Fruit fly (Drosophila melanogaster) S2 (cell line): Measurements from ENCODE around the gene DopEcR.

Experiments
- CG8478 ChIP-seq: fragments of >200 bp; optimal IDR thresholded peaks from 2 replicates; lab custom pipeline; 2018
- CTCF ChIP-seq, 2 experiments: fragments of >200 bp; optimal IDR thresholded peaks; 2 replicates each; lab custom pipeline; 2018

The DopEcR gene

DNA sequence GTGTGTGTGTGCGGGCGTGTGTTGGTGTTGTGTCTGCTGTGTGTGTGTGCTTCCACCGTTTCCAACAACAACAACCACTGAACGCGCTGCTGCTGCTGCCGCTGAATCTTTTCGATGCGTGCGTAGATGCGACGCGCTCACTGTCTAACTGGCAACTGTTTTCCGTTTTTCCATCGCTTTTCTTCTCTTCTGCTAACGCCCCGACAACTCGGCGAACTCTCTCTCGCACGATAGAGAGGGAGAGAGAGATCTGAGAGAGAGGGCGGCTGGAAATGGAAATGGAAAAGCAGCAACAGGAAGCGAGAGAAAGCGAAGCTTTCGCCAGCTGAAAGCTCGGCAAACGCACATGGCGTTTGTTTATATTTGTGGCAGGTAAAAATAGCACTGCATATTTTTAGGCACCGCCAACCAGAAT lies at the start of gene DopEcR:
Gene DopEcR (minus strand): TSS at position 157 of the 415 bp plus-strand sequence.
- no peak for TF ChIP-seq CTCF (optimal IDR thresholded peaks at IDR 0.05; lab: Kevin White, UChicago)
- no peak for TF ChIP-seq CG8478 (lab: Kevin White, UChicago)

DNA sequence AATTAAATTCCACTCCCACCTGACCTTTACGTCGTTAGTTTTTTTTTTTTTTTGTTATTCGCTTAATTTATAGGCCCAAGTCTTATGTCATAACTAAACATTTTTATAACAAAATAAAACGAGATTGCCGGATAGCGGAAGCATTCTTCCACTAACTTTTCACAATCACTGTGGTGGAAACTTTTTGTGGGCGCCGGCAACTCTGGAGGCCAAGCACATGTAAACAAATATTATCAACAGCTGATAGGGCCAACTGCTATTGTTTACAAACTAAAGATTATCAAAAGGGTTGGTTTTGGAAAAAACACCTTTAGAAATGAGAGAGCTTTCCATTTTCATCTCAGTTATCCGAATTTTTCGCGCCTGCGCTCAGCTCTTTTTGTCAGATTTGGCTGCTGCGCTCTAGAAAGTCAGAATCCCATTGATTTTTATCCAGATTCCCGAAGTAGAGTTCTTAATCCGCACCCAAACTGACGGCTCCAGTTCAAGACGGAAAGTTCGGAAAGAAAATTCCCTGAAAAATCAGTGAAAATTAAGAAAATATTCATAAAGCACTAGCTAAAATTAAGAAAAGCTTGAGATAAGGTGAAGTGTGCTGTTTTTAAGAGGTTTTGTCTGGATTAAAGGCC lies 48.8 kb upstream of the DopEcR start, which contains the start of gene nAChRbeta1:
Gene nAChRbeta1 (plus strand): TSS at position 432 of the 629 bp plus-strand sequence.
- TF ChIP-seq CTCF (optimal IDR thresholded peaks at IDR 0.05; lab: Kevin White, UChicago) (no peak), CG8478 (lab: Kevin White, UChicago) (no peak)

DNA sequence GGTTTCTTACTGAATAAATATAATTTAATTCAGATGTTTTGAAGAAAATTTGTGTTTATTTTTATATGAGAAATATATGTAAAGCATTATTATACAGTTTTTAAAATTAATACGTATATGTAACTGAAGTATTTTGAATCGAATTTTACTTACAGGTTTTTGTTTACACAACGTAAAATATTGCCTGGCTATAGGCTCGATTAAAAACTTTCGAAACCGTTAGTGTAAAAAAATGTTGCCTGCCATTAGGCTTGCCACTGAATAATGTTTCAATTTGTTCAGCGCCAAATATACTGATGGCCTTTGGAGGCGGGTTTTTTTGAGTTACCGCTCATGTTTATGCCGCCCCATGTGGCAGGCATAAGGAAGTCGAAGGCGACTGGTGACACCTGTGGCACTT lies 46.4 kb upstream of the DopEcR start:
- TF ChIP-seq CG8478 (lab: Kevin White, UChicago): no peak
- no peak for TF ChIP-seq CTCF (optimal IDR thresholded peaks at IDR 0.05; lab: Kevin White, UChicago)

DNA sequence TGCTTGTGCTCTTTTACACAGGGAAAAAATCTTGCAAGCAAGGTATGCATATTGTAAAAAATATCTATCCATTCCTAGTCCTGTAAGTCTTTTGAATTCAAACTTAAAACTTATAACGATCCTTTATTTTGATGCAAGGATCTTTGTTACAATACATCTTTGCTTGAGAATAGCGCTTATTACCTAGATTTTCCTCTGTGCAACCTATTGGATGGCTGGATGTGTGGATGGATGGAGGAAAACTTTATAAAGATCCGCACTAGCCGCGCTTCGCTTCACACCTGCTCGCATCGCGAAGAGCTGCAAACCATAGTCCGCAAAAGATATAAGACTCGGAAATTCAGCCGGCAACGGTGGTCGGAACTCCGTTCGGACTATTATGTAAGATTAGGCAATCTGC lies 41.2 kb upstream of the DopEcR start, which contains the start of gene CG15020:
Gene CG15020 (plus strand): TSS at position 301 of the 400 bp plus-strand sequence.
- TF ChIP-seq CG8478 (lab: Kevin White, UChicago) (no peak), CTCF (optimal IDR thresholded peaks at IDR 0.05; lab: Kevin White, UChicago) (no peak)

DNA sequence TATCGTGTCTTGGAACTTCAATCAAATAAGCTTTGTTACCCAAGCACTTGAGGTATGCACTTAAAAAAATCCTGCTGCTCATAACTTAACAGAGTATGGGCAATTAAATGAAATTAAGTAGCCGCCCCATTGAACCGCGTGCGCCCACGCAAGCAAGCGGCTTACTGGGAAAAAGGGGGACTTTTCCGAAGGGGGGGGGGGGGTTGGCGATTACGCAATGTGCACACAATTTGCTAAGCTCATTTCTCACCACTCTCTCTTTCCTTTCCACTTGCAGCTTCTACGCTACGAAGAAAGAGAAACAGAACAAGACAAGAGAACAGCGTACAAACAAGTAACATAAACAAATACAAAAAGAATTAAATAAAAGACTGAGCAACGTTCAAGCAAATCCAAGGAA lies 37.4 kb upstream of the DopEcR start:
- TF ChIP-seq CG8478 (lab: Kevin White, UChicago) (no peak), CTCF (optimal IDR thresholded peaks at IDR 0.05; lab: Kevin White, UChicago) (no peak)

DNA sequence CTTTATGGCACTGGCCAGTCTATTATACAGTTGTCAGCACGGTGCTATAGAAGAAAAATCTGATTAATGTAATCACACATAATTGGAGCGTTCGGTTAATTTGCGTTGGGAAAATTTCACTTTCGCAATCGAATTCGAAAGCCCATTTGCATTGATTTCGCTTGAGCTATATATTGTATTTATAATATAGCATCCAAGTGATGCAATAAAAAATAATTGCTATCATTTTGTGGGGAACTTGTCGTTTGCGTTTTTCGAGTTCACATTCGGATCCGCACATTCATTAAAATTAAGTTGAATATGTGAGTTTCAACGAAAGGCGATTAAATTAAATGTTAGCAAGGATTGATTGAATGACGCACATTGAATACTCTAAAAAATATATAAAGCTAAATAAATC lies 36.9 kb upstream of the DopEcR start:
- TF ChIP-seq CG8478 (lab: Kevin White, UChicago) (no peak), CTCF (optimal IDR thresholded peaks at IDR 0.05; lab: Kevin White, UChicago) (no peak)

DNA sequence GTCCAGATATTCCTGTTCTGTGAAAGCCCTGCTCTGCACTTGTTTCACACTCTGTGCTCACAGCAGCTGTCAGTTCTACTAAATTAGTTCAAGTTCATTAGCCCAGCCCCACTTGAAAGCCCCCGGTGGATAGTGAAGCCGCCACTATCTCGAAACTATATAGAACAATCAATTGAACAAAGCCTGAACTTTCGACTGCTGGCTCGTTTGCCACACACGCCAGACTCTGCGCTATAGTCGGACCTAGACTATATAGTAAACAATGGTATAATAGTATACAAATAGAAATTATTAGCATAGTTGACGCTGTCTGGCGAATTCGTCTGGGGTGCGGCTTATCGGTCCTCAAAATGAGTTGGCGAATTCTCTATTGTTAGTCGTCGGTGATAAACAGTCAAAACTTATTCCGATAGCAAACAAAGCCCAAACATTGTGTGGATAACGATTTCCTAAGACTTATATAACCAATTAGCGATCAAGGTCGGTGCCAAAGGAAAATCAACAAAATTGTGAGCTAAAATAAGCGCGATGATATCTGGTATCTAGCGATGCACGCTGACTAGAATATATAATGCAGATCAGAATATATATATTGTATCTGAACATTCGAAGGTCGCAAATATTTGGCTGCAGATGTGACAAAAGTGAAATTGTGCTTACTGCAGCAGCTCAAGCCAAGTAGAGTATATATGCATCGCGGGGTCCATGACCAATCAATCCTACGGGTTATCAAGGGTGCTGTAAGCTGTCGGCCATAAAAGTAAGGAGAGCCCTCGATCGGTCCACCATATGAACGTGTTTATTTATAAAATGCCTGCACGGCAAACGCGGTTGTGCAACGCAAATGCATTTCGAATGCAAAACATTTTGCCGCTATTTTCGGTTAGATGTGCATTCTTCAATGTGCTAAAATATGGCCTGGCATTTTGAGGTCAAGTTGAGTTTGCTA lies 35.4 kb upstream of the DopEcR start:
- TF ChIP-seq CG8478 (lab: Kevin White, UChicago): no peak
- no peak for TF ChIP-seq CTCF (optimal IDR thresholded peaks at IDR 0.05; lab: Kevin White, UChicago)

DNA sequence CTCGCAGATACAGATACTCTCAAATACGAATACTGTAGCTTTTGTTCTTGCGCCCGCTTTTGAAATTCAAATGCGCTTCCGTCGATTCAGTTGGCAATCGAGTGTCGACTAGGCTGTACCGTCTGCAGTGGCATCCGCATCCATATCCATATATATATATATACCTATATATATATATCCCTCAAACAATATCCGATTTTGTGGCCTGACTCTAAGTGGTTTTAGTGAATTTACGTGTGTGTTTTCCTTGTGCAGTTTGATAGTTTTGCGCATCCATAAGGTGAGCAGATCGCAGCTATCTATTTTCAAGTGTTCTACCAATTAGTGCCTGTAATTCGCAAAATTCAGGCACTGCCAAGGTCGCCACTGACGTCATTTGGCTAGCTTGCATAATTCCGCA lies 34.4 kb upstream of the DopEcR start:
- no peak for TF ChIP-seq CTCF (optimal IDR thresholded peaks at IDR 0.05; lab: Kevin White, UChicago)
- no peak for TF ChIP-seq CG8478 (lab: Kevin White, UChicago)

DNA sequence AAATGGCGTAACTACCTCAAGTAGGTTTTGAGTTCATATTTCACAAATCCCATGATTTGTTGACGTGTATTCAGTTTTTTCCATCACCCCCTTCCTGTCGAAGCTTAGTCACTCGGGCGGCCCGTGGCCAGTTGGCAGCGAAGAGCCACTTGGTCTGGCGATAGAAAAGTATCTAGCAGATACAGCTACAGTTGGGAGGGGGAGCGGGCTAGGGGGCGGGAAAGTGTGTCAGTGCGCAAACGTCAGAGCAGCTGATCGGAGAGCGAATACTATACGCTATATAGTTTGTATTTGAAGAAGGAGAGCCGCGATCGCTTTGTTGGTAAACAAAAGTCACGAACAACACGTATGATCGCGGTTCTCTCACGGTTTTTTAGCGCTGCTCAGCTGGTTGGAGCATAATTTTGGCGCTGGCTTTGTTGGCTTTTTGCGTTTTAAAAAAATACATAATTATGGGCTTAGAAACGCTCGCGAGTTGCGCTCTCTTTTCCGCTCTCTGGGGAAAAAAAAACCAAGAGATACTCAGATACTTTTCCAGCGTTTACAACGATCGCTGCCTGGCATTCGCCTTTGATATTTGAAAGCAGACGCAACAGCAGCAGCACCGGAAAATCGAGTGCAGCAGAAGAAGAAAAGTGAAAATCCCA lies 33.7 kb upstream of the DopEcR start:
- no peak for TF ChIP-seq CTCF (optimal IDR thresholded peaks at IDR 0.05; lab: Kevin White, UChicago)
- TF ChIP-seq CG8478 (lab: Kevin White, UChicago): no peak

DNA sequence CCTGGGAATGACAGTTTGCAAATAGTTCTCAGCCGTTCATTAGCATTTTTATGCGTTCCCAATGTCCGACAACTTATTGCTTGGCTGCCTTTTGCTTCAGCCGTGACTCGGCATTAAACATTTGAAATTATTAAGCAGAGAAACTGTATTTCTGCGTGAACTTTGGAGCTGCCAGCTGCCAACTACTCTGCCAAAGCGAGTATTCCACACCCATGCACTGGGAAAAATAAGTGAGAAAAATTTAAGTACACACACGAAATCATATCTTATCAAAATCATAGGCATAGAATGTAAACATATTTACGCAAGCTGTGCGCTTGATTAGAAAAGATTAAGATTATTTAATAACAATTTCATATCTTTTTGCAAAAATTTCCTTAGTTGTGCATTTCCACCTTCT lies 32.8 kb upstream of the DopEcR start:
- no peak for TF ChIP-seq CG8478 (lab: Kevin White, UChicago)
- no peak for TF ChIP-seq CTCF (optimal IDR thresholded peaks at IDR 0.05; lab: Kevin White, UChicago)

DNA sequence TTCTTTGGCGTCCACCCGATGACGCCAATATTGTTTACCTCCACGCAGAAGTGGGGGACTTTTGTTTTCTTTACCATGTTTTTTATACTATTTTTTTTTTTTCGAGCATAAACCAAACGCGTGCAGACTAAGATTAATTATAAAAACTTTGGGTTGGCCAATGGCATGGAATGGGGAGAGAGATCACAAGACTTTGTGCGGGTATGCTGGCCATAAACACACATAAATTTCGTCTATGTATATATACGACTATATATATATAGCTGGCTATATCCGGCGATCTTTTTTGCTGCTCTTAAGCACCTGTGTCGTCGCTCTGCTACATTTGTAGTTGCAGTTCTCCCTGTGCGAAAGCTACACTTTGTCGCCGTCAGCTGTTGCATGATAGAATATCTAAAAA lies 31.8 kb upstream of the DopEcR start:
- TF ChIP-seq CG8478 (lab: Kevin White, UChicago) (no peak), CTCF (optimal IDR thresholded peaks at IDR 0.05; lab: Kevin White, UChicago) (no peak)

DNA sequence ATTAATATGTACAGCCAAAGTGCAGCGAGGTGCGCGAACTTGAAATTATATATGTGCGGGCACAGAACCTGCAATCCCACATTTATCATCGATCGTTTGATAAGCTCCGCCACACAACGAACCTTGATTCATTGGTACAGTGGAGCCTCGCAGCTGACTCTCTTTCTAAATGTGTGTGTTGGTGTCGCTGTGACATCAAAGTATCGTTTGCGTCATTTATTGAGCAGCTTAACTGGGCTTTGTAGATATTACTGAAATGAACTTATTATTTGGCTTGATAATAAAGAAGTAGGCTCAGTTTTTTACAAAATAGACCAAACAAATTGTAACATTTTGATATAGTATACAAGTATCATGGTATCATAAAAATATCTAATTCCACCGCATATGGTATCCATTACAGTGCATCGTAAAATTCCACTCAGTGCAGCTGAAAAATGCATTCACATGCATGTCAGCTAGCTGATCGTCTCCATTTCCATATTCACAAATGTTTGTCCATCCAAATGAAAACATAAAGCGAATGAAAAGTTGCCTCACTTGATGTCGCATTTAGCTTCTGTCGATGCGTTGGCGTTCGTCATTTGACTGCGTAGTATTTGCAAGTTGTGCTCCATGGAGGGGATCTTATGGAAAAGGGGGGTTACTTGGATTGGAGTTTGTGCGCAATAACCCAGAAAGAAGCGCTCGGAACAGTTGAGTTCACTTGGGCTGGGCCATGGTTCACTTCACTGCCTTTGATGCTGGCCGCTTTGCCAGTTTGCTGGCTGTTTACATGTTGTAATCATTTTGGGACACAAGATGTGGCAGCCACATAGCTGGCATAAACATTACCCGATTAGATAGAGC lies 31.1 kb upstream of the DopEcR start:
- TF ChIP-seq CTCF (optimal IDR thresholded peaks at IDR 0.05; lab: Kevin White, UChicago): no peak
- no peak for TF ChIP-seq CG8478 (lab: Kevin White, UChicago)

DNA sequence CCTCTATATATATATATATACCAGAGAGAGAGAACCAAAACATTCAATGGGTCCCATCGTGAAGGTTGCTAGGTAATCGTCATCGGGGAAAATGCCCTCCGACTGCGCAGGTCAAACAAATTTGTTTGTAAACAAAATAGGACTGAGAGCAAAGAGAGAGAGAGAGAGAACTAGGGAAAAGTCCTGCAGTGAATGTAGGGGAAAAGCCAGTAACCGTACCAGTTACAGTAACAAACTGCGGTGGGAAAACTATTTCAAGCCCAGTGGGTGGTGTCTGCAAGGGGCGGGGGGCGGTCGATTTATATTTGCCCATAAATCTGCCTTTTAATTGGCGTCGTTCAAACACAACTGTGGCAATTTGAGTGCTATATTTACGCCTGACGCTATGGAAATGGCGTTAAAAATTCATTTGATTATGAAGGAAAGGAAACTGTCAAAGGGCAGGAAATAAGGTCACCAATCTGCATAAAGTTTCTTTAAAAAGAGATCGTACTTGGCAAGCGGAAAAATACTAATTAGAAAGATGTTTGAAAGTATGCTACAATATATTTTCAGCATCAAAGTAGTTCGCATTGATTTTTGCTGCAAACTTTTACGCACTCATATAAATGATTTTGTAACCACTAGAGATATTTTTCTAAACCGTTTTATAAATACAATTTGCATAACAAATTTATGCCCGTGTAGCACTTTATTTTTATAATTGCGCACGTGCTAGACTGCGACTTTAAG lies 29.9 kb upstream of the DopEcR start:
- no peak for TF ChIP-seq CTCF (optimal IDR thresholded peaks at IDR 0.05; lab: Kevin White, UChicago)
